Fruit fly (Drosophila melanogaster) whole organism, pupa: Measurements from ENCODE around the gene cta.

Experiments
- CG10348 ChIP-seq: fragments of 200-800 bp; sonication (Bioruptor generic); IDR thresholded peaks from 2 replicates; pipeline ENCODE4 v1.3.6; 2022; ENCODE audit warnings: missing biosample characterization, missing genetic modification characterization
- CG12605 ChIP-seq: fragments of 200-800 bp; sonication (Bioruptor generic); IDR thresholded peaks from 2 replicates; pipeline ENCODE4 v1.3.6; 2022; ENCODE audit warnings: missing biosample characterization, missing genetic modification characterization
- CG13204 ChIP-seq: fragments of 200-800 bp; sonication (Bioruptor generic); optimal IDR thresholded peaks from 2 replicates; lab custom pipeline; 2018; ENCODE audit warnings: missing biosample characterization, mild to moderate bottlenecking, missing genetic modification characterization, moderate library complexity
- CG14655 ChIP-seq: fragments of 200-800 bp; sonication (Bioruptor generic); optimal IDR thresholded peaks from 3 replicates; lab custom pipeline; 2017; ENCODE audit warnings: mild to moderate bottlenecking, missing biosample characterization, missing genetic modification reagents, missing genetic modification characterization
- CG15710 ChIP-seq: fragments of 200-800 bp; sonication (Bioruptor generic); optimal IDR thresholded peaks from 2 replicates; lab custom pipeline; 2018; ENCODE audit warnings: missing biosample characterization, mild to moderate bottlenecking, missing genetic modification characterization, moderate library complexity
- CG17806 ChIP-seq: fragments of 200-800 bp; sonication (Bioruptor generic); optimal IDR thresholded peaks from 2 replicates; lab custom pipeline; 2018; ENCODE audit warnings: missing biosample characterization, mild to moderate bottlenecking, missing genetic modification characterization, moderate library complexity
- CG32121 ChIP-seq: fragments of 200-800 bp; sonication (Bioruptor generic); IDR thresholded peaks from 2 replicates; pipeline ENCODE4 v1.3.6; 2022; ENCODE audit warnings: missing biosample characterization, missing genetic modification characterization
- CG34367 ChIP-seq: fragments of 200-800 bp; sonication (Bioruptor generic); optimal IDR thresholded peaks from 2 replicates; lab custom pipeline; 2018; ENCODE audit warnings: missing biosample characterization, mild to moderate bottlenecking, missing genetic modification characterization
- CG4496 ChIP-seq: fragments of 200-800 bp; sonication (Bioruptor generic); IDR thresholded peaks from 3 replicates; pipeline ENCODE4 v1.3.6; 2022; ENCODE audit warnings: missing biosample characterization, missing genetic modification characterization
- CG8159 ChIP-seq: fragments of 200-800 bp; sonication (Bioruptor generic); optimal IDR thresholded peaks from 3 replicates; lab custom pipeline; 2018; ENCODE audit warnings: missing biosample characterization, mild to moderate bottlenecking, missing genetic modification characterization, moderate library complexity
- CG8301 ChIP-seq: fragments of 200-800 bp; sonication (Bioruptor generic); optimal IDR thresholded peaks from 2 replicates; lab custom pipeline; 2018; ENCODE audit warnings: missing biosample characterization, mild to moderate bottlenecking, missing genetic modification characterization
- CG9948 ChIP-seq: fragments of 200-800 bp; sonication (Bioruptor generic); optimal IDR thresholded peaks from 2 replicates; lab custom pipeline; 2018; ENCODE audit warnings: missing biosample characterization, mild to moderate bottlenecking, missing genetic modification characterization, moderate library complexity
- D1 ChIP-seq: fragments of 200-800 bp; sonication (Bioruptor generic); optimal IDR thresholded peaks from 2 replicates; lab custom pipeline; 2018; ENCODE audit warnings: missing biosample characterization, mild to moderate bottlenecking, missing genetic modification characterization, moderate library complexity
- EcR ChIP-seq: fragments of 200-800 bp; sonication (Bioruptor generic); optimal IDR thresholded peaks from 3 replicates; lab custom pipeline; 2019; ENCODE audit warnings: missing biosample characterization, missing genetic modification characterization, mild to moderate bottlenecking, moderate library complexity, missing genetic modification reagents
- Ets98B ChIP-seq: fragments of 200-800 bp; sonication (Bioruptor generic); IDR thresholded peaks from 2 replicates; pipeline ENCODE4 v1.3.6; 2022; ENCODE audit warnings: missing biosample characterization, missing genetic modification characterization
- Pif1A ChIP-seq: fragments of 200-800 bp; sonication (Bioruptor generic); optimal IDR thresholded peaks from 3 replicates; lab custom pipeline; 2016; ENCODE audit warnings: missing biosample characterization, missing genetic modification characterization
- Pif1B ChIP-seq: fragments of 200-800 bp; sonication (Bioruptor generic); optimal IDR thresholded peaks from 3 replicates; lab custom pipeline; 2016; ENCODE audit warnings: missing biosample characterization, missing genetic modification characterization
- Snoo ChIP-seq: fragments of 200-800 bp; sonication (Bioruptor generic); optimal IDR thresholded peaks from 3 replicates; lab custom pipeline; 2017; ENCODE audit warnings: missing biosample characterization, mild to moderate bottlenecking, missing genetic modification characterization, inconsistent platforms
- fd96Ca ChIP-seq: fragments of 200-800 bp; sonication (Bioruptor generic); IDR thresholded peaks from 3 replicates; pipeline ENCODE4 v1.3.6; 2022; ENCODE audit warnings: missing biosample characterization, missing genetic modification characterization
- gl ChIP-seq: fragments of 200-800 bp; sonication (Bioruptor generic); optimal IDR thresholded peaks from 2 replicates; lab custom pipeline; 2018; ENCODE audit warnings: missing biosample characterization, mild to moderate bottlenecking, missing genetic modification characterization
- rn ChIP-seq: fragments of 200-800 bp; sonication (Bioruptor generic); IDR thresholded peaks from 2 replicates; pipeline ENCODE4 v1.3.6; 2022; ENCODE audit warnings: missing biosample characterization, missing genetic modification characterization

Gene cta

DNA sequence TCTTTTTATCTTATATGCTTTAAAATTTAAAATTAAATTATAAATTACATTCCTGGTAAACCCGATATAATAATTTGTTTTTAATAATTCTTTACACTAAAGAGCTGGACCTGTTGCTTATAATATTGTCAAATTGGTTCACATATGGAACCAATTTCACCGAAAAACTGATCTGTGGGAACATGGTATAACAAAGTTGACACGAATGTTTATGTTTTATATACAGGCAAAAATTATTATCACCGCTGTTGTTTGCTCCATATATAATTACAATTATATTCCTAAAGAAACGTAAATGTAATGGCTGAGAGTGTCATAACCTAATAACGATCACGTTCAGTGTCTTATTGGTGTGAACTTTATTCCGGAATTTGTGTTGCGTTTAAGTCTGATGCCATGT is at the start of gene cta:
Gene cta (plus strand): TSS at position 233 of the 400 bp plus-strand sequence.
- no peak for TF ChIP-seq gl
- TF ChIP-seq rn (GFP tag; lab: Robert Waterston, UW), result no peak
- TF ChIP-seq CG9948, result no peak
- peak; percentile 50 for TF ChIP-seq CG8159 (tag; lab: Kevin White, UChicago)

DNA sequence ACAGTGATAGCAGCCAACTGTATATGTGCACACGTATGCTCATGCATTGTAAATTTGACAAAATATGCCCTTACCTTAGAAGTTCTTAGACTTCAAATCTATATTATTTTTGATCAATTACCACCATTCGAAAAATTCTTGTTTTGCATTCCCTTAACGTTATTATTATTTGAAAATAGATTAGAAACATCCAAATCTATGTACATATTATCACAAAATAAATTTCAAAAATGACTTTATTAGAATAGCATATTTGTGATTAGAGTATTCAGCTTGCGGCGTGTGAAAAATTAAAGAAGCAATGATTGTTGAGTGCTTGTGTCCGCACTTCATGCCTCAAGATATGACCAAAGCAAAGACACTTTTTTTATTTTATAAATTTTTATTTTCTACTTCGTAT is 12.2 kb downstream of the cta start:
- TF ChIP-seq EcR (no peak), rn (GFP tag; lab: Robert Waterston, UW) (no peak), CG8159 (tag; lab: Kevin White, UChicago) (no peak), CG15710 (tag; lab: Kevin White, UChicago) (no peak), D1 (no peak), gl (no peak), CG14655 (GFP tag; lab: Kevin White, UChicago) (no peak), CG4496 (GFP tag; lab: Robert Waterston, UW) (no peak), CG17806 (tag; lab: Kevin White, UChicago) (no peak), Ets98B (GFP tag; lab: Robert Waterston, UW) (no peak), Pif1B (GFP tag; lab: Kevin White, UChicago) (no peak), fd96Ca (no peak), Pif1A (no peak), CG13204 (GFP tag; lab: Kevin White, UChicago) (no peak), CG9948 (no peak), CG8301 (tag; lab: Kevin White, UChicago) (no peak), CG34367 (tag; lab: Kevin White, UChicago) (no peak), CG12605 (GFP tag; lab: Robert Waterston, UW) (no peak), CG32121 (GFP tag; lab: Robert Waterston, UW) (no peak), Snoo (tag; lab: Kevin White, UChicago) (no peak)

DNA sequence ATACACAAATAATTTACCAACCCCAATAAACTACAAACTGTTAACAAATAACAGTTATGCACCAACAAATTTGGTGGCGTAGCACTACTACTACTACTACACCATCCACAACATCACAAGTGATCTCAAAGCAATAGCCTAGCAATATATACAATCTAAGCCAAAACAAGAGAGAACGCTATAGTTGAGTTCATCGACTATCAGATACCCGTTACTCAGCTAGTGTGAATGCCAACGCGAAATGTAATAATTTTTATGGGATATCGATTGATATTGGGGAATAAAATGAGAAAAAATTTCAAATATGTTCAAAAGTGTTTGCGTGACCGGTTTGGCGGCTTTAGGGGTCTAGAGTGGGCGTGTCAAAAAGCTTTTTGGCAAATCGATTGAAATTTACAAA is 42.3 kb downstream of the cta start:
- TF ChIP-seq CG10348 (GFP tag; lab: Robert Waterston, UW) (no peak), D1 (no peak), CG13204 (GFP tag; lab: Kevin White, UChicago) (no peak), CG4496 (GFP tag; lab: Robert Waterston, UW) (no peak), CG14655 (GFP tag; lab: Kevin White, UChicago) (no peak), fd96Ca (no peak), gl (no peak), rn (GFP tag; lab: Robert Waterston, UW) (no peak), CG15710 (tag; lab: Kevin White, UChicago) (no peak), EcR (no peak), CG17806 (tag; lab: Kevin White, UChicago) (no peak), CG8301 (tag; lab: Kevin White, UChicago) (no peak), CG8159 (tag; lab: Kevin White, UChicago) (no peak), CG12605 (GFP tag; lab: Robert Waterston, UW) (no peak), CG9948 (no peak), CG32121 (GFP tag; lab: Robert Waterston, UW) (no peak), Pif1A (no peak), Pif1B (GFP tag; lab: Kevin White, UChicago) (no peak), CG34367 (tag; lab: Kevin White, UChicago) (no peak)

DNA sequence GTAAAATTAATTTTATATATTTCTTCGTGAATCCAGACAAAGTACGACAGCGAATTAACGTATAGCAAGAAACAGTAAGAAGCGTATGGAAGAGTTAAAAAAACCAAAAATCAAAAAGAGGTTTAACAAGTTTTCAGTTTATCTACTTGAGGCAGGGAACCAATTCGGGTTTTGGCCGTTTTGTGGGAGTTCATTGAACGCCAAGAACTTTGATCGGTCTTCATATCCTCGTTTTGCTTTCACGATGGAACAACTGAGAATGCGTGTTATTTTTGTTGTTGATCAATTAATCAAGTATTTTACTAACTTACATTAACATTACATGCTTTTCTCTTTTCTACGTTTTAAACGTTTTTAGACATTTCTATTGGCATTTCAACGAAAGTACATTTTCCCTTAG is 43.8 kb downstream of the cta start:
- TF ChIP-seq CG13204 (GFP tag; lab: Kevin White, UChicago) (no peak), EcR (peak; percentile 91)
- TF ChIP-seq, all 21 proteins: peak for 1

DNA sequence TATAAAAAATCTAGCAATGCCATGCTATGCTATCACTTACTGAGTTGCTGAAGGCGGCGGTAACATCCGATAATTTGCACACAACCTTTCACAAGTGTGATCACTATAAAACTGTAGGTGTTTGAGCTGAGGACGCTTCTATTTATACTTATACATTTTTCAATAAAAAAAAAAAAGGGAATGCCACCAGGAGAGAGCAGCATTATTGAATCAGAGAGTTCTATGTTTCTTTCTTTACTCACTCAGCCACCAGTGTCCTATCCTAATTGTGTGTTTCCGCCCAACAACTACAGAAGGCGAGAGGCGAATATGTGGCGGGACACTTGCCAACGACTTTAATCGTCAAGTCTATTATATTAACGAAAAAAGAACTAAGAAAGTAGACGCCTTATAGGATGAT is 44.2 kb downstream of the cta start, which contains the start of gene Cht10:
Gene Cht10 (minus strand): TSS at position 101 of the 400 bp plus-strand sequence.
- no peak for TF ChIP-seq CG13204 (GFP tag; lab: Kevin White, UChicago)
- TF ChIP-seq CG17806 (tag; lab: Kevin White, UChicago), result no peak
- TF ChIP-seq, all 21 proteins: peak for 0
